Fruit fly (Drosophila melanogaster) whole organism, wandering third instar larva: Measurements from ENCODE around the gene CG16903.

ENCODE experiments used
- Abd-B ChIP-seq: fragments of >200 bp; optimal IDR thresholded peaks from 2 replicates; lab custom pipeline; 2017; ENCODE audit warnings: missing biosample characterization, missing genetic modification characterization
- CG9705 ChIP-seq: fragments of 200-800 bp; sonication (Bioruptor generic); optimal IDR thresholded peaks from 2 replicates; lab custom pipeline; 2018; ENCODE audit warnings: missing biosample characterization, mild to moderate bottlenecking, missing genetic modification characterization
- CrebA ChIP-seq: fragments of 200-800 bp; sonication (Bioruptor generic); optimal IDR thresholded peaks from 2 replicates; lab custom pipeline; 2016; ENCODE audit warnings: missing biosample characterization, mild to moderate bottlenecking, missing genetic modification characterization, borderline replicate concordance
- Dfd ChIP-seq: fragments of >200 bp; optimal IDR thresholded peaks from 2 replicates; lab custom pipeline; 2017; ENCODE audit warnings: missing biosample characterization, missing genetic modification characterization
- Dif ChIP-seq: fragments of 200-275, 200-300 bp; sonication (Bioruptor generic); optimal IDR thresholded peaks from 2 replicates; lab custom pipeline; 2018; ENCODE audit warnings: missing biosample characterization, missing genetic modification characterization; ENCODE audit not compliant: partially characterized antibody
- GATAd ChIP-seq: sonication (Bioruptor generic); optimal IDR thresholded peaks from 2 replicates; lab custom pipeline; 2016; ENCODE audit warnings: missing biosample characterization, missing genetic modification characterization
- HLH106 ChIP-seq: fragments of 200-800 bp; optimal IDR thresholded peaks from 3 replicates; lab custom pipeline; 2019; ENCODE audit warnings: missing biosample characterization, mild to moderate bottlenecking, missing genetic modification characterization, moderate library complexity
- Hnf4 ChIP-seq: fragments of 200-800 bp; sonication (Bioruptor generic); optimal IDR thresholded peaks from 2 replicates; lab custom pipeline; 2016; ENCODE audit warnings: missing biosample characterization, mild to moderate bottlenecking, missing genetic modification characterization
- Jra ChIP-seq: sonication (Bioruptor generic); optimal IDR thresholded peaks from 2 replicates; lab custom pipeline; 2016; ENCODE audit warnings: missing biosample characterization, missing genetic modification characterization
- Myc ChIP-seq: fragments of >200 bp; optimal IDR thresholded peaks from 2 replicates; lab custom pipeline; 2017
- N ChIP-seq: fragments of >200 bp; optimal IDR thresholded peaks from 2 replicates; lab custom pipeline; 2018; ENCODE audit warnings: missing biosample characterization, missing external identifiers, missing genetic modification characterization
- OdsH ChIP-seq: fragments of 200-800 bp; sonication (Bioruptor generic); optimal IDR thresholded peaks from 2 replicates; lab custom pipeline; 2016; ENCODE audit warnings: missing biosample characterization, mild to moderate bottlenecking, missing genetic modification characterization
- Rel ChIP-seq, 2 experiments: fragments of 200-800 bp; sonication (Bioruptor generic) in 1 of 2; optimal IDR thresholded peaks; 2 replicates in 1 of 2; 3 replicates in 1 of 2; lab custom pipeline; 2016 to 2019; ENCODE audit warnings: mild to moderate bottlenecking in 2 of 2, missing biosample characterization in 2 of 2, missing genetic modification characterization in 2 of 2, moderate library complexity in 1 of 2
- Sp1 ChIP-seq: fragments of 200-800 bp; sonication (Bioruptor generic); optimal IDR thresholded peaks from 3 replicates; lab custom pipeline; 2019; ENCODE audit warnings: missing biosample characterization, mild to moderate bottlenecking, missing genetic modification characterization, moderate library complexity
- Vsx2 ChIP-seq: fragments of 200-300, 225-300 bp; sonication (Bioruptor generic); optimal IDR thresholded peaks from 2 replicates; lab custom pipeline; 2018; ENCODE audit warnings: missing biosample characterization, missing genetic modification characterization; ENCODE audit not compliant: partially characterized antibody
- br ChIP-seq: fragments of 200-800 bp; sonication (Bioruptor generic); optimal IDR thresholded peaks from 2 replicates; lab custom pipeline; 2016; ENCODE audit warnings: missing biosample characterization, missing genetic modification characterization
- brk ChIP-seq: fragments of 200-800 bp; sonication (Bioruptor generic); optimal IDR thresholded peaks from 2 replicates; lab custom pipeline; 2016; ENCODE audit warnings: missing biosample characterization, mild to moderate bottlenecking, missing genetic modification characterization
- dl ChIP-seq, 2 experiments: fragments of 175-275, 200-275 bp in 1 of 2; fragments of 200-275 bp in 1 of 2; sonication (Bioruptor generic); optimal IDR thresholded peaks; lab custom pipeline; 2018; ENCODE audit warnings: mild to moderate bottlenecking in 2 of 2, missing biosample characterization in 2 of 2, missing genetic modification characterization in 2 of 2, moderate library complexity in 2 of 2; ENCODE audit not compliant: partially characterized antibody in 2 of 2, insufficient read depth in 1 of 2
- dmrt93B ChIP-seq: fragments of 200-800 bp; sonication (Bioruptor generic); optimal IDR thresholded peaks from 2 replicates; lab custom pipeline; 2018; ENCODE audit warnings: missing biosample characterization, mild to moderate bottlenecking, missing genetic modification characterization
- dsf ChIP-seq: sonication (Bioruptor generic); optimal IDR thresholded peaks from 2 replicates; lab custom pipeline; 2016; ENCODE audit warnings: missing biosample characterization, missing genetic modification characterization, borderline replicate concordance
- ey ChIP-seq: fragments of 200-800 bp; sonication (Bioruptor generic); optimal IDR thresholded peaks from 2 replicates; lab custom pipeline; 2016; ENCODE audit warnings: missing biosample characterization, missing genetic modification characterization
- foxo ChIP-seq, 2 experiments: fragments of 200-800 bp; sonication (Bioruptor generic); optimal IDR thresholded peaks; 2 replicates in 1 of 2; 3 replicates in 1 of 2; lab custom pipeline; 2016 to 2017; ENCODE audit warnings: missing biosample characterization in 2 of 2, missing genetic modification characterization in 2 of 2
- fru ChIP-seq: fragments of 200-800 bp; sonication (Bioruptor generic); optimal IDR thresholded peaks from 3 replicates; lab custom pipeline; 2016; ENCODE audit warnings: missing biosample characterization, mild to moderate bottlenecking, missing genetic modification characterization
- jim ChIP-seq: fragments of 175-275, 200-325 bp; sonication (Bioruptor generic); optimal IDR thresholded peaks from 2 replicates; lab custom pipeline; 2016; ENCODE audit warnings: missing biosample characterization, mild to moderate bottlenecking, missing genetic modification characterization
- lola ChIP-seq: fragments of >200 bp; optimal IDR thresholded peaks from 2 replicates; lab custom pipeline; 2017; ENCODE audit warnings: missing biosample characterization, missing genetic modification characterization
- psq ChIP-seq: fragments of 200-800 bp; sonication (Bioruptor generic); optimal IDR thresholded peaks from 3 replicates; lab custom pipeline; 2017; ENCODE audit warnings: missing biosample characterization, mild to moderate bottlenecking, missing genetic modification characterization, moderate library complexity
- rgr ChIP-seq: fragments of 200-800 bp; sonication (Bioruptor generic); optimal IDR thresholded peaks from 3 replicates; lab custom pipeline; 2016; ENCODE audit warnings: missing biosample characterization, mild to moderate bottlenecking, missing genetic modification characterization
- sage ChIP-seq: fragments of 200-800 bp; sonication (Bioruptor generic); optimal IDR thresholded peaks from 2 replicates; lab custom pipeline; 2016; ENCODE audit warnings: missing biosample characterization, mild to moderate bottlenecking, missing genetic modification characterization
- tai ChIP-seq: sonication (Bioruptor generic); optimal IDR thresholded peaks from 2 replicates; lab custom pipeline; 2016; ENCODE audit warnings: missing biosample characterization, missing genetic modification characterization
- usp ChIP-seq: fragments of >200 bp; optimal IDR thresholded peaks from 2 replicates; lab custom pipeline; 2017; ENCODE audit warnings: missing biosample characterization, missing genetic modification characterization
- woc ChIP-seq: sonication (Bioruptor generic); optimal IDR thresholded peaks from 2 replicates; lab custom pipeline; 2016; ENCODE audit warnings: missing biosample characterization, mild to moderate bottlenecking, missing genetic modification characterization

CG16903 gene

dm6 chrX:2036800-2037488 is 43.3 kb downstream of the CG16903 start:
- TF ChIP-seq Dif (no peak), GATAd (no peak), dmrt93B (GFP tag; lab: Kevin White, UChicago) (no peak), Jra (GFP tag; lab: Kevin White, UChicago) (no peak), HLH106 (tag; lab: Kevin White, UChicago) (peak; percentile 5), usp (GFP tag; lab: Kevin White, UChicago) (no peak), psq (GFP tag; lab: Kevin White, UChicago) (peak; percentile 11), jim (GFP tag; lab: Kevin White, UChicago) (no peak), Rel (GFP tag; optimal IDR thresholded peaks at IDR 0.05; lab: Kevin White, UChicago) (no peak), Rel (tag; optimal IDR thresholded peaks at IDR 0.05; lab: Kevin White, UChicago) (no peak), Myc (no peak), sage (GFP tag; lab: Kevin White, UChicago) (no peak), woc (peak; percentile 50), foxo (GFP tag; optimal IDR thresholded peaks at IDR 0.05; lab: Kevin White, UChicago) (peak in 1 of 2 experiments; percentile 14), fru (peak; percentile 40), Hnf4 (no peak), br (GFP tag; lab: Kevin White, UChicago) (peak; percentile 10), Vsx2 (GFP tag; lab: Kevin White, UChicago) (no peak), OdsH (GFP tag; lab: Kevin White, UChicago) (no peak)

- TF ChIP-seq Myc: no peak
- TF ChIP-seq HLH106 (tag; lab: Kevin White, UChicago): no peak
- no peak for TF ChIP-seq GATAd
- TF ChIP-seq dsf (GFP tag; lab: Kevin White, UChicago): no peak
- TF ChIP-seq psq (GFP tag; lab: Kevin White, UChicago): no peak
- no peak for TF ChIP-seq rgr (GFP tag; lab: Kevin White, UChicago)
- no peak for TF ChIP-seq tai
- TF ChIP-seq CrebA: no peak
- no peak for TF ChIP-seq CG9705
- TF ChIP-seq brk (GFP tag; lab: Kevin White, UChicago): no peak
- TF ChIP-seq dl (GFP tag; optimal IDR thresholded peaks at IDR 0.05; lab: Kevin White, UChicago; ENCODE audit: insufficient read depth in 1 of 2, partially characterized antibody in 2 of 2): no peak
- TF ChIP-seq N (GFP tag; lab: Kevin White, UChicago): no peak
- TF ChIP-seq OdsH (GFP tag; lab: Kevin White, UChicago): no peak
- no peak for TF ChIP-seq foxo (GFP tag; optimal IDR thresholded peaks at IDR 0.05; lab: Kevin White, UChicago)
- no peak for TF ChIP-seq fru
- TF ChIP-seq Vsx2 (GFP tag; lab: Kevin White, UChicago): no peak
- no peak for TF ChIP-seq Sp1 (GFP tag; lab: Kevin White, UChicago)
- no peak for TF ChIP-seq woc
- TF ChIP-seq Dif: no peak
Measured at dm6 chrX:2036383-2036782, 43.8 kb downstream of the CG16903 start.

- peak; percentile 16 for TF ChIP-seq br (GFP tag; lab: Kevin White, UChicago)
- TF ChIP-seq Sp1 (GFP tag; lab: Kevin White, UChicago): no peak
- no peak for TF ChIP-seq Rel (GFP tag; optimal IDR thresholded peaks at IDR 0.05; lab: Kevin White, UChicago)
- TF ChIP-seq Rel (tag; optimal IDR thresholded peaks at IDR 0.05; lab: Kevin White, UChicago): peak; percentile 2
- TF ChIP-seq ey (GFP tag; lab: Kevin White, UChicago): no peak
- TF ChIP-seq psq (GFP tag; lab: Kevin White, UChicago): peak; percentile 7
Measured at dm6 chrX:2032821-2033436, 47.3 kb downstream of the CG16903 start.

- no peak for TF ChIP-seq lola (GFP tag; lab: Kevin White, UChicago)
- TF ChIP-seq brk (GFP tag; lab: Kevin White, UChicago): no peak
- TF ChIP-seq CrebA: no peak
- TF ChIP-seq foxo (GFP tag; optimal IDR thresholded peaks at IDR 0.05; lab: Kevin White, UChicago): no peak
- no peak for TF ChIP-seq Sp1 (GFP tag; lab: Kevin White, UChicago)
- no peak for TF ChIP-seq Abd-B (GFP tag; lab: Kevin White, UChicago)
- TF ChIP-seq rgr (GFP tag; lab: Kevin White, UChicago): no peak
- TF ChIP-seq Dif: no peak
- TF ChIP-seq sage (GFP tag; lab: Kevin White, UChicago): no peak
- no peak for TF ChIP-seq Dfd (GFP tag; lab: Kevin White, UChicago)
- TF ChIP-seq dsf (GFP tag; lab: Kevin White, UChicago): no peak
- TF ChIP-seq usp (GFP tag; lab: Kevin White, UChicago): no peak
- TF ChIP-seq N (GFP tag; lab: Kevin White, UChicago): no peak
- TF ChIP-seq CG9705: no peak
- TF ChIP-seq Rel (GFP tag; optimal IDR thresholded peaks at IDR 0.05; lab: Kevin White, UChicago): no peak
- no peak for TF ChIP-seq Rel (tag; optimal IDR thresholded peaks at IDR 0.05; lab: Kevin White, UChicago)
Measured at dm6 chrX:2032160-2032801, 47.9 kb downstream of the CG16903 start.
